Worm (Caenorhabditis elegans) whole organism, L1 larva: Measurements from ENCODE around the gene kxd-1.

ENCODE experiments used
- aha-1 ChIP-seq: fragments of 150-350 bp; optimal IDR thresholded peaks from 2 replicates; lab custom pipeline; 2014; ENCODE audit warnings: missing biosample characterization, missing genetic modification characterization
- aly-2 ChIP-seq: fragments of 150-350 bp; optimal IDR thresholded peaks from 2 replicates; lab custom pipeline; 2014; ENCODE audit warnings: missing biosample characterization, missing genetic modification characterization
- ama-1 ChIP-seq: fragments of 150-350 bp; optimal IDR thresholded peaks from 2 replicates; lab custom pipeline; 2014
- elt-2 ChIP-seq: sonication (generic microtip); optimal IDR thresholded peaks from 2 replicates; lab custom pipeline; 2016; ENCODE audit warnings: missing genetic modification characterization, mild to moderate bottlenecking, inconsistent platforms, missing compliant biosample characterization, missing genetic modification reagents
- lsy-2 ChIP-seq, 2 experiments: fragments of 150-350 bp; optimal IDR thresholded peaks; 2 replicates each; lab custom pipeline; 2014; ENCODE audit warnings: missing biosample characterization in 2 of 2, missing genetic modification characterization in 2 of 2
- mep-1 ChIP-seq: fragments of 150-350 bp; optimal IDR thresholded peaks from 2 replicates; lab custom pipeline; 2014; ENCODE audit warnings: missing biosample characterization, missing genetic modification characterization
- nhr-12 ChIP-seq: sonication (generic microtip); optimal IDR thresholded peaks from 2 replicates; lab custom pipeline; 2017; ENCODE audit warnings: missing biosample characterization, missing genetic modification characterization
- nhr-237 ChIP-seq: fragments of 150-350 bp; optimal IDR thresholded peaks from 2 replicates; lab custom pipeline; 2014; ENCODE audit warnings: missing biosample characterization, missing genetic modification characterization
- nhr-76 ChIP-seq: sonication (generic microtip); optimal IDR thresholded peaks from 2 replicates; lab custom pipeline; 2017; ENCODE audit warnings: missing biosample characterization, missing genetic modification characterization
- rnt-1 ChIP-seq: sonication (generic microtip); optimal IDR thresholded peaks from 2 replicates; lab custom pipeline; 2016; ENCODE audit warnings: mild to moderate bottlenecking, missing genetic modification characterization, moderate library complexity, missing compliant biosample characterization
- skn-1 ChIP-seq: fragments of 150-350 bp; optimal IDR thresholded peaks from 2 replicates; lab custom pipeline; 2014; ENCODE audit warnings: missing biosample characterization, missing genetic modification characterization
- sptf-1 ChIP-seq: fragments of 150-350 bp; optimal IDR thresholded peaks from 2 replicates; lab custom pipeline; 2014; ENCODE audit warnings: missing biosample characterization, missing genetic modification characterization
- tbx-2 ChIP-seq: sonication (generic microtip); optimal IDR thresholded peaks from 2 replicates; lab custom pipeline; 2016; ENCODE audit warnings: missing genetic modification characterization, missing compliant biosample characterization
- unc-98 ChIP-seq: fragments of 200-800 bp; sonication (Bioruptor generic); IDR thresholded peaks from 2 replicates; pipeline ENCODE4 v1.3.6; 2022; ENCODE audit warnings: missing genetic modification characterization, missing compliant biosample characterization

- TF ChIP-seq sptf-1 (tag; lab: Kevin White, UChicago) (no peak), mep-1 (tag; lab: Kevin White, UChicago) (no peak), ama-1 (no peak), tbx-2 (tag; lab: Kevin White, UChicago) (no peak), unc-98 (GFP tag; lab: Robert Waterston, UW) (no peak), lsy-2 (tag; optimal IDR thresholded peaks at IDR 0.05; lab: Kevin White, UChicago) (no peak), nhr-12 (tag; lab: Kevin White, UChicago) (no peak), elt-2 (tag; lab: Kevin White, UChicago) (no peak), nhr-76 (tag; lab: Kevin White, UChicago) (no peak), aly-2 (tag; lab: Kevin White, UChicago) (no peak), nhr-237 (no peak), skn-1 (tag; lab: Kevin White, UChicago) (no peak), aha-1 (tag; lab: Kevin White, UChicago) (no peak), rnt-1 (tag; lab: Kevin White, UChicago) (no peak)
Observed at ce11 chrV:7264042-7264441, 42.8 kb downstream of the kxd-1 start, which contains the start of gene C13A2.9.
